Worm (Caenorhabditis elegans): Measurements from ENCODE around the gene snrp-40.1.
A peak's percentile ranks its signal among the peaks of the same experiment; 100 is the strongest.

Gene snrp-40.1

ce11 chrX:11339375-11339924, 39.9 kb upstream of the snrp-40.1 start, which contains the start of gene aco-1 (continued):
- TF ChIP-seq mep-1 (tag; optimal IDR thresholded peaks at IDR 0.05), result peak; percentile 27
- no peak for TF ChIP-seq F49E8.2 (tag; optimal IDR thresholded peaks at IDR 0.05; ENCODE audit: borderline replicate concordance)
- no peak for TF ChIP-seq F10B5.3 (tag; optimal IDR thresholded peaks at IDR 0.05)
- TF ChIP-seq aly-2 (tag; optimal IDR thresholded peaks at IDR 0.05), result no peak
- 0 out of 2 replicates have a peak, but pooled peaks have one; percentile 19 for TF ChIP-seq nhr-42 (GFP tag; IDR thresholded peaks at IDR 0.05)
- TF ChIP-seq dmd-6 (GFP tag; IDR thresholded peaks at IDR 0.05), result peak; percentile 53
- TF ChIP-seq mes-2 (tag; optimal IDR thresholded peaks at IDR 0.05; ENCODE audit: poor library complexity, severe bottlenecking), result no peak
- TF ChIP-seq ama-1 (optimal IDR thresholded peaks at IDR 0.05), result no peak
- TF ChIP-seq tra-1 (GFP tag; IDR thresholded peaks at IDR 0.05), result 0 out of 2 replicates have a peak, but pooled peaks have one; percentile 39
- TF ChIP-seq skn-1 (tag; optimal IDR thresholded peaks at IDR 0.05), result no peak
- TF ChIP-seq ceh-62 (tag; optimal IDR thresholded peaks at IDR 0.05), result no peak
- no peak for TF ChIP-seq zip-2 (tag; optimal IDR thresholded peaks at IDR 0.05)
- no peak for TF ChIP-seq lin-13 (GFP tag; optimal IDR thresholded peaks at IDR 0.05)
- no peak for TF ChIP-seq zfp-3 (GFP tag; conservative IDR thresholded peaks at IDR 0.05)
- TF ChIP-seq rbr-2 (tag; optimal IDR thresholded peaks at IDR 0.05), result peak; percentile 4
- TF ChIP-seq php-3 (GFP tag; IDR thresholded peaks at IDR 0.05), result 0 out of 2 replicates have a peak, but pooled peaks have one; percentile 5
- TF ChIP-seq mxl-2 (GFP tag; conservative IDR thresholded peaks at IDR 0.05), result no peak
- TF ChIP-seq nhr-28 (tag; optimal IDR thresholded peaks at IDR 0.05), result peak; percentile 99
- peak; percentile 11 for TF ChIP-seq hlh-30 (tag; optimal IDR thresholded peaks at IDR 0.05; ENCODE audit: insufficient read depth)
- no peak for TF ChIP-seq R02D3.7 (tag; optimal IDR thresholded peaks at IDR 0.05)

- TF ChIP-seq zip-2 (tag; optimal IDR thresholded peaks at IDR 0.05) (no peak), fkh-10 (GFP tag; optimal IDR thresholded peaks at IDR 0.05) (no peak), daf-16 (GFP tag; optimal IDR thresholded peaks at IDR 0.05) (no peak), daf-16 (tag; optimal IDR thresholded peaks at IDR 0.05) (no peak), lin-29 (GFP tag; IDR thresholded peaks at IDR 0.05) (no peak), nhr-102 (tag; optimal IDR thresholded peaks at IDR 0.05) (no peak), rbr-2 (tag; optimal IDR thresholded peaks at IDR 0.05) (no peak)
Measured at ce11 chrX:11337783-11338182, 38.2 kb upstream of the snrp-40.1 start, which contains the start of gene gcy-9. Gene gcy-9, minus strand, starts transcription at chrX:11337883.

ce11 chrX:11337095-11337494, 37.5 kb upstream of the snrp-40.1 start:
- peak; percentile 94 for TF ChIP-seq aha-1 (tag)
- TF ChIP-seq duxl-1 (tag; optimal IDR thresholded peaks at IDR 0.05; ENCODE audit: poor library complexity), result no peak
- TF ChIP-seq hlh-30 (tag; optimal IDR thresholded peaks at IDR 0.05; ENCODE audit: insufficient read depth), result no peak

- TF ChIP-seq aha-1 (tag) (peak; percentile 63), unc-130 (GFP tag; optimal IDR thresholded peaks at IDR 0.05) (no peak), unc-62 (GFP tag; optimal IDR thresholded peaks at IDR 0.05 in 1 of 2) (peak in 1 of 2 experiments; percentile 13), unc-62 (tag; optimal IDR thresholded peaks at IDR 0.05) (no peak), F49E8.2 (tag; optimal IDR thresholded peaks at IDR 0.05; ENCODE audit: borderline replicate concordance) (no peak), nhr-42 (GFP tag; IDR thresholded peaks at IDR 0.05) (no peak), cey-2 (tag; optimal IDR thresholded peaks at IDR 0.05; ENCODE audit: borderline replicate concordance, insufficient read depth) (no peak), zip-11 (GFP tag; IDR thresholded peaks at IDR 0.05) (no peak), madf-9 (GFP tag; conservative IDR thresholded peaks at IDR 0.05) (no peak), aly-2 (tag; optimal IDR thresholded peaks at IDR 0.05) (no peak), jun-1 (tag; optimal IDR thresholded peaks at IDR 0.05) (no peak), ama-1 (optimal IDR thresholded peaks at IDR 0.05) (no peak)
Measured at ce11 chrX:11329424-11329823, 29.8 kb upstream of the snrp-40.1 start, which contains the start of gene npr-9. Gene npr-9, plus strand, starts transcription at chrX:11329724.

Measured in whole organism, L4 larva.